Worm (Caenorhabditis elegans) whole organism, young adult: Measurements from ENCODE around the gene vrk-1.

ENCODE experiments used
- D2030.7 ChIP-seq: fragments of 200-800 bp; sonication (Bioruptor generic); IDR thresholded peaks from 2 replicates; pipeline ENCODE4 v1.3.6; 2022; ENCODE audit warnings: missing genetic modification reagents, missing genetic modification characterization, missing compliant biosample characterization
- F55B11.4 ChIP-seq: sonication (generic microtip); optimal IDR thresholded peaks from 2 replicates; lab custom pipeline; 2016; ENCODE audit warnings: missing compliant biosample characterization, missing genetic modification characterization, borderline replicate concordance; ENCODE audit not compliant: insufficient read depth
- K11D2.4 ChIP-seq: fragments of 200-800 bp; sonication (Bioruptor generic); IDR thresholded peaks from 2 replicates; pipeline ENCODE4 v1.3.6; 2022; ENCODE audit warnings: missing genetic modification reagents, missing genetic modification characterization, missing compliant biosample characterization
- T07F8.4 ChIP-seq: sonication (generic microtip); optimal IDR thresholded peaks from 2 replicates; lab custom pipeline; 2016; ENCODE audit warnings: mild to moderate bottlenecking, missing genetic modification characterization, moderate library complexity, missing compliant biosample characterization
- akir-1 ChIP-seq: fragments of 200-800 bp; sonication (Bioruptor generic); optimal IDR thresholded peaks from 2 replicates; lab custom pipeline; 2018; ENCODE audit warnings: mild to moderate bottlenecking, missing genetic modification characterization, moderate library complexity, missing compliant biosample characterization
- ama-1 ChIP-seq, 3 experiments: fragments of 150-350 bp in 1 of 3; sonication (generic microtip) in 2 of 3; optimal IDR thresholded peaks; 2 replicates each; lab custom pipeline; 2014 to 2018; ENCODE audit warnings: missing biosample characterization in 2 of 3, missing genetic modification characterization in 2 of 3, missing genetic modification reagents in 2 of 3
- aptf-2 ChIP-seq: fragments of 200-800 bp; sonication (Bioruptor generic); conservative IDR thresholded peaks from 2 replicates; pipeline ENCODE4 v1.3.6; 2022; ENCODE audit warnings: missing genetic modification reagents, missing genetic modification characterization, missing compliant biosample characterization
- aptf-3 ChIP-seq: fragments of 200-800 bp; sonication (Bioruptor generic); IDR thresholded peaks from 2 replicates; pipeline ENCODE4 v1.3.6; 2022; ENCODE audit warnings: missing genetic modification characterization, missing compliant biosample characterization
- atf-7 ChIP-seq: sonication (generic microtip); optimal IDR thresholded peaks from 2 replicates; lab custom pipeline; 2017; ENCODE audit warnings: mild to moderate bottlenecking, missing genetic modification characterization, missing compliant biosample characterization
- attf-3 ChIP-seq: fragments of 200-800 bp; sonication (Bioruptor generic); conservative IDR thresholded peaks from 2 replicates; pipeline ENCODE4 v1.3.6; 2022; ENCODE audit warnings: missing genetic modification reagents, missing genetic modification characterization, missing compliant biosample characterization
- ccch-3 ChIP-seq: fragments of 200-800 bp; sonication (Bioruptor generic); optimal IDR thresholded peaks from 2 replicates; lab custom pipeline; 2018; ENCODE audit warnings: mild to moderate bottlenecking, missing genetic modification characterization, missing compliant biosample characterization
- cebp-1 ChIP-seq, 2 experiments: fragments of 200-800 bp in 1 of 2; sonication (Bioruptor generic) in 1 of 2; sonication (generic microtip) in 1 of 2; IDR thresholded peaks in 1 of 2; optimal IDR thresholded peaks in 1 of 2; 2 replicates each; pipeline versions ENCODE4 v1.3.6 to Lab custom; 2017 to 2022; ENCODE audit warnings: missing compliant biosample characterization in 2 of 2, missing genetic modification characterization in 2 of 2, mild to moderate bottlenecking in 1 of 2, missing genetic modification reagents in 1 of 2, moderate library complexity in 1 of 2
- ceh-100 ChIP-seq: fragments of 200-800 bp; sonication (Bioruptor generic); IDR thresholded peaks from 2 replicates; pipeline ENCODE4 v1.3.6; 2022; ENCODE audit warnings: missing genetic modification reagents, missing genetic modification characterization, missing compliant biosample characterization
- ceh-27 ChIP-seq: fragments of 200-800 bp; sonication (Bioruptor generic); optimal IDR thresholded peaks from 2 replicates; lab custom pipeline; 2018; ENCODE audit warnings: mild to moderate bottlenecking, missing genetic modification characterization, moderate library complexity, missing compliant biosample characterization
- ceh-91 ChIP-seq: fragments of 200-800 bp; sonication (Bioruptor generic); IDR thresholded peaks from 2 replicates; pipeline ENCODE4 v1.3.6; 2022; ENCODE audit warnings: missing genetic modification reagents, missing genetic modification characterization, missing compliant biosample characterization
- chd-7 ChIP-seq: sonication (generic microtip); optimal IDR thresholded peaks from 2 replicates; lab custom pipeline; 2016; ENCODE audit warnings: mild to moderate bottlenecking, missing genetic modification characterization, moderate library complexity, missing compliant biosample characterization
- dox-1 ChIP-seq: fragments of 200-800 bp; sonication (Bioruptor generic); IDR thresholded peaks from 2 replicates; pipeline ENCODE4 v1.3.6; 2022; ENCODE audit warnings: missing genetic modification reagents, missing genetic modification characterization, missing compliant biosample characterization
- dpff-1 ChIP-seq: sonication (generic microtip); optimal IDR thresholded peaks from 2 replicates; lab custom pipeline; 2017; ENCODE audit warnings: mild to moderate bottlenecking, missing genetic modification characterization, missing compliant biosample characterization
- efl-1 ChIP-seq: fragments of 150-350 bp; optimal IDR thresholded peaks from 2 replicates; lab custom pipeline; 2014; ENCODE audit warnings: missing biosample characterization, missing genetic modification reagents, missing genetic modification characterization
- egl-44 ChIP-seq: fragments of 200-800 bp; sonication (Bioruptor generic); IDR thresholded peaks from 2 replicates; pipeline ENCODE4 v1.3.6; 2022; ENCODE audit warnings: missing genetic modification reagents, missing genetic modification characterization, missing compliant biosample characterization
- egrh-3 ChIP-seq: fragments of 200-800 bp; sonication (Bioruptor generic); IDR thresholded peaks from 2 replicates; pipeline ENCODE4 v1.3.6; 2022; ENCODE audit warnings: missing genetic modification reagents, missing genetic modification characterization, missing compliant biosample characterization
- gei-17 ChIP-seq: fragments of 200-800 bp; sonication (Bioruptor generic); optimal IDR thresholded peaks from 2 replicates; lab custom pipeline; 2018; ENCODE audit warnings: mild to moderate bottlenecking, missing genetic modification characterization, missing compliant biosample characterization
- hmg-1.2 ChIP-seq: fragments of 200-800 bp; sonication (Bioruptor generic); IDR thresholded peaks from 2 replicates; pipeline ENCODE4 v1.3.6; 2022; ENCODE audit warnings: missing genetic modification reagents, missing genetic modification characterization, missing compliant biosample characterization
- hmg-20 ChIP-seq: fragments of 200-800 bp; sonication (Bioruptor generic); IDR thresholded peaks from 2 replicates; pipeline ENCODE4 v1.3.6; 2022; ENCODE audit warnings: missing genetic modification reagents, missing genetic modification characterization, missing compliant biosample characterization
- let-526 ChIP-seq: fragments of 200-800 bp; sonication (Bioruptor generic); IDR thresholded peaks from 2 replicates; pipeline ENCODE4 v1.3.6; 2022; ENCODE audit warnings: missing genetic modification reagents, missing genetic modification characterization, missing compliant biosample characterization
- lin-35 ChIP-seq, 3 experiments: fragments of 150-350 bp in 2 of 3; sonication (generic microtip) in 1 of 3; optimal IDR thresholded peaks; 2 replicates each; lab custom pipeline; 2014 to 2018; ENCODE audit warnings: missing biosample characterization in 3 of 3, missing genetic modification characterization in 3 of 3, missing genetic modification reagents in 3 of 3
- lin-40 ChIP-seq: sonication (generic microtip); optimal IDR thresholded peaks from 2 replicates; lab custom pipeline; 2016; ENCODE audit warnings: missing genetic modification characterization, mild to moderate bottlenecking, missing compliant biosample characterization, missing genotype, missing genetic modification reagents
- lin-54 ChIP-seq: fragments of 200-800 bp; sonication (Bioruptor generic); optimal IDR thresholded peaks from 2 replicates; lab custom pipeline; 2018; ENCODE audit warnings: mild to moderate bottlenecking, missing genetic modification characterization, missing compliant biosample characterization
- madf-10 ChIP-seq: sonication (generic microtip); optimal IDR thresholded peaks from 2 replicates; lab custom pipeline; 2016; ENCODE audit warnings: mild to moderate bottlenecking, missing genetic modification characterization, missing compliant biosample characterization
- madf-6 ChIP-seq: fragments of 200-800 bp; sonication (Bioruptor generic); IDR thresholded peaks from 2 replicates; pipeline ENCODE4 v1.3.6; 2022; ENCODE audit warnings: missing genetic modification reagents, missing genetic modification characterization, missing compliant biosample characterization
- mcd-1 ChIP-seq: fragments of 200-800 bp; sonication (Bioruptor generic); IDR thresholded peaks from 2 replicates; pipeline ENCODE4 v1.3.6; 2022; ENCODE audit warnings: missing genetic modification reagents, missing genetic modification characterization, missing compliant biosample characterization
- mel-28 ChIP-seq: sonication (generic microtip); optimal IDR thresholded peaks from 2 replicates; lab custom pipeline; 2016; ENCODE audit warnings: borderline replicate concordance, mild to moderate bottlenecking, missing genetic modification characterization, missing compliant biosample characterization
- nfya-1 ChIP-seq: sonication (generic microtip); optimal IDR thresholded peaks from 2 replicates; lab custom pipeline; 2017; ENCODE audit warnings: antibody characterized with exemption, missing compliant biosample characterization, missing genetic modification characterization, borderline replicate concordance; ENCODE audit not compliant: insufficient read depth
- nhr-179 ChIP-seq: sonication (generic microtip); optimal IDR thresholded peaks from 2 replicates; lab custom pipeline; 2016; ENCODE audit warnings: mild to moderate bottlenecking, missing genetic modification characterization, missing compliant biosample characterization
- nhr-27 ChIP-seq: fragments of 200-800 bp; sonication (Bioruptor generic); optimal IDR thresholded peaks from 2 replicates; lab custom pipeline; 2018; ENCODE audit warnings: mild to moderate bottlenecking, missing genetic modification characterization, moderate library complexity, missing compliant biosample characterization
- nhr-80 ChIP-seq: sonication (generic microtip); optimal IDR thresholded peaks from 2 replicates; lab custom pipeline; 2016; ENCODE audit warnings: missing genetic modification characterization, missing compliant biosample characterization
- pbrm-1 ChIP-seq: fragments of 200-800 bp; sonication (Bioruptor generic); IDR thresholded peaks from 2 replicates; pipeline ENCODE4 v1.3.6; 2022; ENCODE audit warnings: missing genetic modification reagents, missing genetic modification characterization, missing compliant biosample characterization
- rec-8 ChIP-seq, 2 experiments: sonication (generic microtip); optimal IDR thresholded peaks; 2 replicates each; lab custom pipeline; 2016; ENCODE audit warnings: mild to moderate bottlenecking in 2 of 2, missing genetic modification characterization in 2 of 2, missing genetic modification reagents in 2 of 2, missing genotype in 2 of 2, missing biosample characterization in 1 of 2, missing compliant biosample characterization in 1 of 2, moderate library complexity in 1 of 2
- zfh-2 ChIP-seq: fragments of 200-800 bp; sonication (Bioruptor generic); conservative IDR thresholded peaks from 2 replicates; pipeline ENCODE4 v1.3.6; 2022; ENCODE audit warnings: missing genetic modification reagents, missing genetic modification characterization, missing compliant biosample characterization
- ztf-25 ChIP-seq: fragments of 200-800 bp; sonication (Bioruptor generic); IDR thresholded peaks from 2 replicates; pipeline ENCODE4 v1.3.6; 2022; ENCODE audit warnings: missing genetic modification reagents, missing genetic modification characterization, missing compliant biosample characterization

Gene vrk-1

DNA sequence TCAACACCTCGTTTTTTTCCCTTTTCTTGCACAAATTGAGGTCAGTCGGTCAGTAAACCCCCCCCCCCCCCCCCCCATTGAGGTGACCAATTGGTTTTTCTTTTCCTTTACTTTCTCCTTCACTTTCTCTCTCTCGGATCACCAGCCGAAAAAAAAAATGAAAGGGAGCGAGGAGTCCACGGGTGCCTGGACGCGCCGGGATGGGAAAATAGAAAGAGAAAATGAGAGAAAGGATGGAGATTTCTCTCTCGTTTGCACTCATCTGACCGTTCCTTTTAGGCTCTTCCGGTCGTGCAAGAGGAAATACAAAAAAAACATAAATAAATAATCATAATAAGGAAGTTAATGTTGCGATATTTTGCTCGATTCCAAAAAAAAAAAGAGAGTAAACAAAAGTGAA lies 22.7 kb upstream of the vrk-1 start:
- TF ChIP-seq zfh-2 (GFP tag; lab: Robert Waterston, UW) (peak; percentile 60), lin-35 (GFP tag; optimal IDR thresholded peaks at IDR 0.05; lab: Kevin White, UChicago) (no peak)
- TF ChIP-seq, all 124 proteins: peak for 1

DNA sequence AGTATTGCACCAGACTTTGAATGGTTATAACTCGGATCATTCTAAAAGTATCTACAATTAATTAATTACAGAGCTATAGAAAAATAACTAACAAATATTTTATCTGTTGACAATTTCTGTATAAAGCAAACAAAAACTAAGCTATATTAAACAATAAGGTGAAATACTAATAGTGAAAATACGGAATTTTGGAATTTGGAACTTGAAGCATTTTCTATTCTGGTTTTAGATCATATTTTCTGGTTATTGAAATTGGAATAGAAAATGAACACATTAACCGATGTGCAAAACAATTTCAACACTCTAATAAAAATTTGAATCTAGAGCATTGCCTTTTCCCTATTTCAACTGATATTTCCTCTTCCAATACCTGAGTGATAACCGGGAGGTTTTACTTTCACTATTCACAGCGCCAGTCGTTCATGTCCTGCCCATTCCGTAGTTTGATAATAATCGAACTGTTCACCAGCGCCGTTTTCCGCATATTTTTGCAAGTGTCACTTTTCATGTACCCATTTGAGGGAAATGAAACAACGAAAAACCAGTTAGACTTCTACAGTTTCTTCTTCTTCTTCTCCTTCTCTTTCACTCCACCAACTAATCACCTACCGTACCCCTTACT lies 21.8 kb upstream of the vrk-1 start:
- TF ChIP-seq nhr-80 (tag; lab: Kevin White, UChicago): peak; percentile 78
- no peak for TF ChIP-seq ceh-91 (GFP tag; lab: Robert Waterston, UW)
- TF ChIP-seq nfya-1: no peak
- TF ChIP-seq akir-1 (GFP tag; lab: Kevin White, UChicago): no peak
- no peak for TF ChIP-seq ztf-25

DNA sequence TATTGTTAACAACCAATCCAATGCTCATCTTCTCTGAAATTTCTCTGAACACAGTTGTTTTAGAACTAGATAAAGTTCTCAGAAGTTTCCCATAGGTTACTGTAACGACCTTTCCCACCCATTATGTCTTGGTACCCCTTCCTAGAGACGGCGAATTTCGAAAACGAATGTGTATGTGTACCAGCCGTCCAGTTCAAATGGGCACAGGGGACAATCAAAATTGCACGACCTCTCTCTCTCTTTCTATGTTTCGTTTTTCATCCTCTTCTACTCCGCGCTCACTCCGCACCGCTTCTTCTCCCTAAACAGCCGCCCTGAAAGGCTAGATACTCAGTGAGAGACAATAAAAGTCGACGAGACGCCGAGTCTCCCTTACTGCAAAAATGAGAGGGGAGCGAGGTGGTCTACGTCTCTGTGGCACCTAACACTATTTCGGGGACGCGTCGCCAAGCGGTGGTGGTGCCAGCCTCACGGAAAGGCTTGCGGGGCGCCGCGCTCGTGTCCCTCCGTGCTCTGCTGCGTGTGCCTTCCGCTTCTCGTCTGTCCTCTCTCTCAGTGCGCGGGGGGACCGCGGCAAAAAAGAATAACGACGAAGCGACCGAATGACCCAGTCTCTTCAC lies 20.2 kb upstream of the vrk-1 start:
- no peak for TF ChIP-seq D2030.7 (GFP tag; lab: Robert Waterston, UW)
- no peak for TF ChIP-seq madf-6 (GFP tag; lab: Robert Waterston, UW)
- no peak for TF ChIP-seq ceh-100 (GFP tag; lab: Robert Waterston, UW)
- peak; percentile 18 for TF ChIP-seq nhr-27 (tag; lab: Kevin White, UChicago)
- TF ChIP-seq cebp-1 (GFP tag; IDR thresholded peaks at IDR 0.05; lab: Robert Waterston, UW): no peak
- peak; percentile 51 for TF ChIP-seq cebp-1 (tag; optimal IDR thresholded peaks at IDR 0.05; lab: Kevin White, UChicago)
- no peak for TF ChIP-seq efl-1 (GFP tag; lab: Kevin White, UChicago)
- no peak for TF ChIP-seq ceh-27 (GFP tag; lab: Kevin White, UChicago)
- peak; percentile 38; the same call in 1 of the 2 replicates for TF ChIP-seq dox-1 (GFP tag; lab: Robert Waterston, UW)
- 0 out of 2 replicates have a peak, but pooled peaks have one; percentile 16 for TF ChIP-seq hmg-20 (GFP tag; lab: Robert Waterston, UW)
- 0 out of 2 replicates have a peak, but pooled peaks have one; percentile 69 for TF ChIP-seq aptf-3 (GFP tag; lab: Robert Waterston, UW)
- no peak for TF ChIP-seq rec-8 (tag; optimal IDR thresholded peaks at IDR 0.05; lab: Kevin White, UChicago)
- peak; percentile 55 for TF ChIP-seq mcd-1 (GFP tag; lab: Robert Waterston, UW)
- TF ChIP-seq hmg-1.2 (GFP tag; lab: Robert Waterston, UW): peak; percentile 27; the same call in 1 of the 2 replicates
- no peak for TF ChIP-seq ama-1 (optimal IDR thresholded peaks at IDR 0.05; lab: Kevin White, UChicago)
- no peak for TF ChIP-seq ama-1 (GFP tag; optimal IDR thresholded peaks at IDR 0.05; lab: Kevin White, UChicago)
- peak; percentile 96 for TF ChIP-seq zfh-2 (GFP tag; lab: Robert Waterston, UW)
- TF ChIP-seq chd-7 (tag; lab: Kevin White, UChicago): no peak
- TF ChIP-seq egrh-3 (GFP tag; lab: Robert Waterston, UW): peak; percentile 91
- TF ChIP-seq madf-10 (tag; lab: Kevin White, UChicago): no peak
- TF ChIP-seq lin-40: peak; percentile 13
- no peak for TF ChIP-seq nhr-179 (tag; lab: Kevin White, UChicago)

DNA sequence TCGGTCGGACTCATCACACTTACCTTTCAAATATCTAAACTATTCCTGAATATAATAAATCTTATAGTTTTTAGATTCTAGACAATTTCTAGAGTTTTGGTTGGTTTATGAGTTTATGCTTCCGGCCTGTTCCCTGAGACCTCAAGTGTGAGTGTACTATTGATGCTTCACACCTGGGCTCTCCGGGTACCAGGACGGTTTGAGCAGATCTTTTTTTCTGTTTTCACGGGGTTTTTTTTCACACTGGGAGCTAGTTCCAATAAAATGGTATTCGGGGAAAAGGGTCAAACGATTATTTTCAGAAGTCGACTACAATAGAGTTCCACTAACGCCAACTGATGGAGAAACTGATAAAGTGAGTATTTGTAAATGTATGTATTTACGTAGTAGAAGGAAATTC lies 19.6 kb upstream of the vrk-1 start:
- TF ChIP-seq pbrm-1 (GFP tag; lab: Robert Waterston, UW): no peak
- no peak for TF ChIP-seq ccch-3 (GFP tag; lab: Kevin White, UChicago)
- TF ChIP-seq egl-44 (GFP tag; lab: Robert Waterston, UW): no peak
- TF ChIP-seq gei-17 (GFP tag; lab: Kevin White, UChicago): no peak
- no peak for TF ChIP-seq F55B11.4
- TF ChIP-seq aptf-2 (GFP tag; lab: Robert Waterston, UW): no peak
- no peak for TF ChIP-seq K11D2.4 (GFP tag; lab: Robert Waterston, UW)
- TF ChIP-seq atf-7 (tag; lab: Kevin White, UChicago): no peak
- no peak for TF ChIP-seq let-526
- no peak for TF ChIP-seq D2030.7 (GFP tag; lab: Robert Waterston, UW)
- TF ChIP-seq T07F8.4 (tag; lab: Kevin White, UChicago): no peak
- no peak for TF ChIP-seq rec-8 (tag; optimal IDR thresholded peaks at IDR 0.05; lab: Kevin White, UChicago)
- no peak for TF ChIP-seq dpff-1 (tag; lab: Kevin White, UChicago)
- no peak for TF ChIP-seq attf-3 (GFP tag; lab: Robert Waterston, UW)
- TF ChIP-seq mel-28 (tag; lab: Kevin White, UChicago): no peak
- no peak for TF ChIP-seq lin-54
- TF ChIP-seq, all 124 proteins: peak for 0
